Worm (Caenorhabditis elegans): Measurements from ENCODE around the gene K07E1.1.

DNA sequence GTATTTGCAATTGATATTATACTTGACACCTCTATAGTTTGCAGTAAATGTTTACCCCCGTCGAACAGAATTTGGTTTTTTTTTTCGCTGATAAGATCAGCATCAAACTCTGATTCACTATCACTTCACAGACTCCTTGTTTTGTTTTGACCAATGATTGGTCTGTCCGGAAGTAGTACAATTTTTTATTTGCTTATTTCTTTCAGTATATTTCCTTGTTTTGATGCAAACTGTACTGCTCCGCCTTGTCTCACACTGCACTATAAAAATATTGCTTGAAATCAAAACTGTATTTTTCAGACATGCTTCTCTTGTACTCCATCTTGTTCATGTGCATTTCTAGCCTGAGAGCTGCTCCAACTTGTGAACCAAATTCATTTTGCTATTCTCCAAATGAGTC is 6.6 kb downstream of the K07E1.1 start, which contains the start of gene M03A1.3:
- TF ChIP-seq unc-30 (tag; optimal IDR thresholded peaks at IDR 0.05), result no peak
- no peak for TF ChIP-seq elt-3 (tag; optimal IDR thresholded peaks at IDR 0.05)
- no peak for TF ChIP-seq lin-39 (tag; optimal IDR thresholded peaks at IDR 0.05)
- no peak for TF ChIP-seq ama-1 (optimal IDR thresholded peaks at IDR 0.05)
- no peak for TF ChIP-seq sox-4 (tag; optimal IDR thresholded peaks at IDR 0.05)
- no peak for TF ChIP-seq tbx-2 (tag; optimal IDR thresholded peaks at IDR 0.05)
- no peak for TF ChIP-seq blmp-1 (tag; optimal IDR thresholded peaks at IDR 0.05)
- TF ChIP-seq nhr-237 (tag; optimal IDR thresholded peaks at IDR 0.05), result no peak
- no peak for TF ChIP-seq fkh-10 (GFP tag; optimal IDR thresholded peaks at IDR 0.05)
- TF ChIP-seq vab-15 (tag; optimal IDR thresholded peaks at IDR 0.05), result no peak
- no peak for TF ChIP-seq nhr-12 (tag; optimal IDR thresholded peaks at IDR 0.05)
- TF ChIP-seq nhr-11 (tag; optimal IDR thresholded peaks at IDR 0.05), result no peak
- TF ChIP-seq C16A3.4 (tag; optimal IDR thresholded peaks at IDR 0.05), result no peak
- TF ChIP-seq ztf-4 (tag; optimal IDR thresholded peaks at IDR 0.05), result no peak
